Fruit fly (Drosophila melanogaster) whole organism, wandering third instar larva: Measurements from ENCODE around the gene RFeSP.

Experiments used
- brk ChIP-seq: fragments of 200-800 bp; sonication (Bioruptor generic); optimal IDR thresholded peaks from 2 replicates; lab custom pipeline; 2016; ENCODE audit warnings: missing biosample characterization, mild to moderate bottlenecking, missing genetic modification characterization
- dl ChIP-seq, 2 experiments: fragments of 175-275, 200-275 bp in 1 of 2; fragments of 200-275 bp in 1 of 2; sonication (Bioruptor generic); optimal IDR thresholded peaks; lab custom pipeline; 2018; ENCODE audit warnings: mild to moderate bottlenecking in 2 of 2, missing biosample characterization in 2 of 2, missing genetic modification characterization in 2 of 2, moderate library complexity in 2 of 2; ENCODE audit not compliant: partially characterized antibody in 2 of 2, insufficient read depth in 1 of 2
- ey ChIP-seq: fragments of 200-800 bp; sonication (Bioruptor generic); optimal IDR thresholded peaks from 2 replicates; lab custom pipeline; 2016; ENCODE audit warnings: missing biosample characterization, missing genetic modification characterization

DNA sequence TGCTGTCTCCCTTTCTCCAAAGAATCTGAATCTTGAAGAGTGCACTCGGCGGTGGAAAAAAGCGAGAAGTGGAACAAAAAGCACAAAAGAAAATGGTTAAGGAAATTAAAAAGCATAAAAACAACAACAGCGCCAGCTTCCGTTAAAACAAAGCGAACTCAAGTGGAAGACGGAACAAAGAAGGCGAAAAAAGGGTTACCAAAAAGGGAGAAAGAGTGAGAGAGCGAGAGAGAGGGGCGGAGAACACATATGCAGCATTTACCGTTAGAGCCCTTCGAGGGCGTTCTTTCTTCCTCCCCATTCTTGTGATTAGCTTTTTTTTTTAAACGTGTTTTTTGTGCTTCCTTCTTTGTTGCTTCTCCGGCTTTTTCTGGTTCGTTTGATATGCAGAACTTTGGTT lies 44.2 kb upstream of the RFeSP start:
- TF ChIP-seq ey (GFP tag; lab: Kevin White, UChicago) (no peak), brk (GFP tag; lab: Kevin White, UChicago) (no peak), dl (GFP tag; optimal IDR thresholded peaks at IDR 0.05; lab: Kevin White, UChicago; ENCODE audit: insufficient read depth in 1 of 2, partially characterized antibody in 2 of 2) (no peak)
